Worm (Caenorhabditis elegans) whole organism, young adult: ENCODE results near the gene F18E9.7.
A peak's percentile ranks its signal among the peaks of the same experiment; 100 is the strongest.

Experiments
- B0035.1 ChIP-seq: sonication (generic microtip); optimal IDR thresholded peaks from 2 replicates; lab custom pipeline; 2016; ENCODE audit warnings: missing genetic modification characterization, mild to moderate bottlenecking, missing compliant biosample characterization, missing genotype, missing genetic modification reagents
- B0336.3 ChIP-seq: fragments of 200-800 bp; sonication (Bioruptor generic); IDR thresholded peaks from 2 replicates; pipeline ENCODE4 v1.3.6; 2022; ENCODE audit warnings: missing genetic modification characterization, missing compliant biosample characterization
- D2030.7 ChIP-seq: fragments of 200-800 bp; sonication (Bioruptor generic); IDR thresholded peaks from 2 replicates; pipeline ENCODE4 v1.3.6; 2022; ENCODE audit warnings: missing genetic modification reagents, missing genetic modification characterization, missing compliant biosample characterization
- F10E7.11 ChIP-seq: sonication (generic microtip); optimal IDR thresholded peaks from 2 replicates; lab custom pipeline; 2017; ENCODE audit warnings: mild to moderate bottlenecking, missing genetic modification characterization, moderate library complexity, missing compliant biosample characterization
- F22D6.2 ChIP-seq: sonication (generic microtip); optimal IDR thresholded peaks from 2 replicates; lab custom pipeline; 2016; ENCODE audit warnings: mild to moderate bottlenecking, missing genetic modification characterization, missing compliant biosample characterization
- F55B11.4 ChIP-seq: sonication (generic microtip); optimal IDR thresholded peaks from 2 replicates; lab custom pipeline; 2016; ENCODE audit warnings: missing compliant biosample characterization, missing genetic modification characterization, borderline replicate concordance; ENCODE audit not compliant: insufficient read depth
- K11D2.4 ChIP-seq: fragments of 200-800 bp; sonication (Bioruptor generic); IDR thresholded peaks from 2 replicates; pipeline ENCODE4 v1.3.6; 2022; ENCODE audit warnings: missing genetic modification reagents, missing genetic modification characterization, missing compliant biosample characterization
- Y53F4B.3 ChIP-seq: fragments of 200-800 bp; sonication (Bioruptor generic); IDR thresholded peaks from 2 replicates; pipeline ENCODE4 v1.3.6; 2022; ENCODE audit warnings: missing genetic modification reagents, missing genetic modification characterization, missing compliant biosample characterization
- atf-7 ChIP-seq: sonication (generic microtip); optimal IDR thresholded peaks from 2 replicates; lab custom pipeline; 2017; ENCODE audit warnings: mild to moderate bottlenecking, missing genetic modification characterization, missing compliant biosample characterization
- athp-1 ChIP-seq: sonication (generic microtip); optimal IDR thresholded peaks from 2 replicates; lab custom pipeline; 2017; ENCODE audit warnings: mild to moderate bottlenecking, missing genetic modification characterization, missing compliant biosample characterization
- attf-3 ChIP-seq: fragments of 200-800 bp; sonication (Bioruptor generic); conservative IDR thresholded peaks from 2 replicates; pipeline ENCODE4 v1.3.6; 2022; ENCODE audit warnings: missing genetic modification reagents, missing genetic modification characterization, missing compliant biosample characterization
- ccch-3 ChIP-seq: fragments of 200-800 bp; sonication (Bioruptor generic); optimal IDR thresholded peaks from 2 replicates; lab custom pipeline; 2018; ENCODE audit warnings: mild to moderate bottlenecking, missing genetic modification characterization, missing compliant biosample characterization
- cebp-1 ChIP-seq, 2 experiments: fragments of 200-800 bp in 1 of 2; sonication (Bioruptor generic) in 1 of 2; sonication (generic microtip) in 1 of 2; IDR thresholded peaks in 1 of 2; optimal IDR thresholded peaks in 1 of 2; 2 replicates each; pipeline versions ENCODE4 v1.3.6 to Lab custom; 2017 to 2022; ENCODE audit warnings: missing compliant biosample characterization in 2 of 2, missing genetic modification characterization in 2 of 2, mild to moderate bottlenecking in 1 of 2, missing genetic modification reagents in 1 of 2, moderate library complexity in 1 of 2
- ceh-27 ChIP-seq: fragments of 200-800 bp; sonication (Bioruptor generic); optimal IDR thresholded peaks from 2 replicates; lab custom pipeline; 2018; ENCODE audit warnings: mild to moderate bottlenecking, missing genetic modification characterization, moderate library complexity, missing compliant biosample characterization
- ceh-40 ChIP-seq: fragments of 200-800 bp; sonication (Bioruptor generic); IDR thresholded peaks from 2 replicates; pipeline ENCODE4 v1.3.6; 2022; ENCODE audit warnings: missing genetic modification characterization, missing compliant biosample characterization
- dox-1 ChIP-seq: fragments of 200-800 bp; sonication (Bioruptor generic); IDR thresholded peaks from 2 replicates; pipeline ENCODE4 v1.3.6; 2022; ENCODE audit warnings: missing genetic modification reagents, missing genetic modification characterization, missing compliant biosample characterization
- dpl-1 ChIP-seq: fragments of 150-350 bp; optimal IDR thresholded peaks from 2 replicates; lab custom pipeline; 2014; ENCODE audit warnings: missing biosample characterization, missing genetic modification reagents, missing genetic modification characterization
- fkh-3 ChIP-seq: sonication (generic microtip); optimal IDR thresholded peaks from 2 replicates; lab custom pipeline; 2016; ENCODE audit warnings: mild to moderate bottlenecking, missing genetic modification characterization, missing compliant biosample characterization
- gei-17 ChIP-seq: fragments of 200-800 bp; sonication (Bioruptor generic); optimal IDR thresholded peaks from 2 replicates; lab custom pipeline; 2018; ENCODE audit warnings: mild to moderate bottlenecking, missing genetic modification characterization, missing compliant biosample characterization
- hsf-1 ChIP-seq: fragments of 200-800 bp; sonication (Bioruptor generic); IDR thresholded peaks from 2 replicates; pipeline ENCODE4 v1.3.6; 2022; ENCODE audit warnings: missing genetic modification reagents, missing genetic modification characterization, missing compliant biosample characterization
- let-526 ChIP-seq: fragments of 200-800 bp; sonication (Bioruptor generic); IDR thresholded peaks from 2 replicates; pipeline ENCODE4 v1.3.6; 2022; ENCODE audit warnings: missing genetic modification reagents, missing genetic modification characterization, missing compliant biosample characterization
- let-607 ChIP-seq, 2 experiments: fragments of 200-800 bp in 1 of 2; sonication (Bioruptor generic) in 1 of 2; sonication (generic microtip) in 1 of 2; optimal IDR thresholded peaks; 2 replicates each; lab custom pipeline; 2016 to 2018; ENCODE audit warnings: mild to moderate bottlenecking in 2 of 2, missing compliant biosample characterization in 2 of 2, missing genetic modification characterization in 2 of 2, moderate library complexity in 2 of 2, missing genotype in 1 of 2
- lin-26 ChIP-seq: fragments of 200-800 bp; sonication (Bioruptor generic); IDR thresholded peaks from 2 replicates; pipeline ENCODE4 v1.3.6; 2022; ENCODE audit warnings: missing genetic modification reagents, missing genetic modification characterization, missing compliant biosample characterization
- lin-35 ChIP-seq, 3 experiments: fragments of 150-350 bp in 2 of 3; sonication (generic microtip) in 1 of 3; optimal IDR thresholded peaks; 2 replicates each; lab custom pipeline; 2014 to 2018; ENCODE audit warnings: missing biosample characterization in 3 of 3, missing genetic modification characterization in 3 of 3, missing genetic modification reagents in 3 of 3
- lin-40 ChIP-seq: sonication (generic microtip); optimal IDR thresholded peaks from 2 replicates; lab custom pipeline; 2016; ENCODE audit warnings: missing genetic modification characterization, mild to moderate bottlenecking, missing compliant biosample characterization, missing genotype, missing genetic modification reagents
- lin-54 ChIP-seq: fragments of 200-800 bp; sonication (Bioruptor generic); optimal IDR thresholded peaks from 2 replicates; lab custom pipeline; 2018; ENCODE audit warnings: mild to moderate bottlenecking, missing genetic modification characterization, missing compliant biosample characterization
- madf-10 ChIP-seq: sonication (generic microtip); optimal IDR thresholded peaks from 2 replicates; lab custom pipeline; 2016; ENCODE audit warnings: mild to moderate bottlenecking, missing genetic modification characterization, missing compliant biosample characterization
- mel-28 ChIP-seq: sonication (generic microtip); optimal IDR thresholded peaks from 2 replicates; lab custom pipeline; 2016; ENCODE audit warnings: borderline replicate concordance, mild to moderate bottlenecking, missing genetic modification characterization, missing compliant biosample characterization
- nfyb-1 ChIP-seq: fragments of 200-800 bp; sonication (Bioruptor generic); IDR thresholded peaks from 2 replicates; pipeline ENCODE4 v1.3.6; 2022; ENCODE audit warnings: missing genetic modification reagents, missing genetic modification characterization, missing compliant biosample characterization
- nhr-27 ChIP-seq: fragments of 200-800 bp; sonication (Bioruptor generic); optimal IDR thresholded peaks from 2 replicates; lab custom pipeline; 2018; ENCODE audit warnings: mild to moderate bottlenecking, missing genetic modification characterization, moderate library complexity, missing compliant biosample characterization
- nhr-80 ChIP-seq: sonication (generic microtip); optimal IDR thresholded peaks from 2 replicates; lab custom pipeline; 2016; ENCODE audit warnings: missing genetic modification characterization, missing compliant biosample characterization
- nhr-90 ChIP-seq: sonication (generic microtip); optimal IDR thresholded peaks from 2 replicates; lab custom pipeline; 2016; ENCODE audit warnings: missing genotype, mild to moderate bottlenecking, missing genetic modification characterization, missing compliant biosample characterization
- pbrm-1 ChIP-seq: fragments of 200-800 bp; sonication (Bioruptor generic); IDR thresholded peaks from 2 replicates; pipeline ENCODE4 v1.3.6; 2022; ENCODE audit warnings: missing genetic modification reagents, missing genetic modification characterization, missing compliant biosample characterization
- rpc-1 ChIP-seq, 2 experiments: fragments of 150-350 bp in 1 of 2; sonication (generic microtip) in 1 of 2; optimal IDR thresholded peaks; 2 replicates each; lab custom pipeline; 2014 to 2018; ENCODE audit warnings: missing biosample characterization in 1 of 2, missing genetic modification characterization in 1 of 2, missing genetic modification reagents in 1 of 2, missing genotype in 1 of 2
- snpc-1.1 ChIP-seq: sonication (generic microtip); optimal IDR thresholded peaks from 2 replicates; lab custom pipeline; 2017; ENCODE audit warnings: missing genetic modification characterization, mild to moderate bottlenecking, missing compliant biosample characterization, antibody characterized with exemption, moderate library complexity, missing genotype, missing genetic modification reagents; ENCODE audit not compliant: insufficient read depth
- somi-1 ChIP-seq: fragments of 200-800 bp; sonication (Bioruptor generic); optimal IDR thresholded peaks from 2 replicates; lab custom pipeline; 2018; ENCODE audit warnings: mild to moderate bottlenecking, missing genetic modification characterization, missing compliant biosample characterization
- tlf-1 ChIP-seq: fragments of 200-800 bp; sonication (Bioruptor generic); optimal IDR thresholded peaks from 2 replicates; lab custom pipeline; 2018; ENCODE audit warnings: mild to moderate bottlenecking, missing genetic modification characterization, missing compliant biosample characterization
- unc-130 ChIP-seq: sonication (generic microtip); optimal IDR thresholded peaks from 2 replicates; lab custom pipeline; 2016; ENCODE audit warnings: missing genetic modification reagents, missing genetic modification characterization, missing compliant biosample characterization
- zfh-2 ChIP-seq: fragments of 200-800 bp; sonication (Bioruptor generic); conservative IDR thresholded peaks from 2 replicates; pipeline ENCODE4 v1.3.6; 2022; ENCODE audit warnings: missing genetic modification reagents, missing genetic modification characterization, missing compliant biosample characterization
- zim-3 ChIP-seq: sonication (generic microtip); optimal IDR thresholded peaks from 2 replicates; lab custom pipeline; 2017; ENCODE audit warnings: mild to moderate bottlenecking, missing genetic modification characterization, moderate library complexity, missing compliant biosample characterization
- ztf-28 ChIP-seq: fragments of 200-800 bp; sonication (Bioruptor generic); IDR thresholded peaks from 2 replicates; pipeline ENCODE4 v1.3.6; 2022; ENCODE audit warnings: missing genetic modification reagents, missing genetic modification characterization, missing compliant biosample characterization
- ztf-3 ChIP-seq: fragments of 200-800 bp; sonication (Bioruptor generic); optimal IDR thresholded peaks from 2 replicates; lab custom pipeline; 2018; ENCODE audit warnings: mild to moderate bottlenecking, missing genetic modification characterization, missing compliant biosample characterization

Gene F18E9.7

ce11 chrX:8550099-8550498 lies 47.4 kb downstream of the F18E9.7 start (continued):
- no peak for TF ChIP-seq lin-35 (GFP tag; optimal IDR thresholded peaks at IDR 0.05; lab: Kevin White, UChicago)
- peak; percentile 29 for TF ChIP-seq gei-17 (GFP tag; lab: Kevin White, UChicago)
- TF ChIP-seq zfh-2 = 0 out of 2 replicates have a peak, but pooled peaks have one; percentile 21

DNA sequence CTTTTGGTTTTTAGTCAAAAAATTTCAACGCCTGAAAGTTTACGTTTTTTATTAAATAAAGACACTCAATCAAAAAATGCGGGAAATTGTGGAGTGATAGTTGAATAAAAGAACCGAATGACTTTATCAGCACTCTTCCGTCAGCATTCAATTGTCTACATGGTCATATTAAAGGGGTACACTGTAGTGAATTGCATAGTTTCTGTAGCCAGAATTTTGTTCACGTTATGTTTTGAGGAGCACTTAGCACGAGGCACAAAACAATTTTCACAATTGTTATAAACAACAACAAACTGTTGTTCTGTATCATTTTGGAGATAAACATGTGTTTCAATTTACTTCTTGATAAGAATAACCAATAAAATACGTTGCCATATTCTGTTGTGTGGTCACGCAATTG lies 48.5 kb downstream of the F18E9.7 start, which contains the start of gene D2021.4:
Gene D2021.4, minus strand, starts transcription at position 48 of the 400 bp plus-strand sequence.
- TF ChIP-seq fkh-3 (tag; lab: Kevin White, UChicago) (no peak), nhr-80 (peak; percentile 90), D2030.7 (GFP tag; lab: Robert Waterston, UW) (no peak), lin-35 (GFP tag; optimal IDR thresholded peaks at IDR 0.05; lab: Kevin White, UChicago) (no peak), hsf-1 (GFP tag; lab: Robert Waterston, UW) (no peak), dox-1 (GFP tag; lab: Robert Waterston, UW) (no peak), mel-28 (tag; lab: Kevin White, UChicago) (no peak), pbrm-1 (GFP tag; lab: Robert Waterston, UW) (no peak), rpc-1 (optimal IDR thresholded peaks at IDR 0.05; lab: Kevin White, UChicago) (no peak), rpc-1 (tag; optimal IDR thresholded peaks at IDR 0.05; lab: Kevin White, UChicago) (no peak), cebp-1 (GFP tag; IDR thresholded peaks at IDR 0.05; lab: Robert Waterston, UW) (no peak), cebp-1 (tag; optimal IDR thresholded peaks at IDR 0.05; lab: Kevin White, UChicago) (peak; percentile 28), F22D6.2 (tag; lab: Kevin White, UChicago) (no peak)
- TF ChIP-seq, all 124 proteins: peak for 2

DNA sequence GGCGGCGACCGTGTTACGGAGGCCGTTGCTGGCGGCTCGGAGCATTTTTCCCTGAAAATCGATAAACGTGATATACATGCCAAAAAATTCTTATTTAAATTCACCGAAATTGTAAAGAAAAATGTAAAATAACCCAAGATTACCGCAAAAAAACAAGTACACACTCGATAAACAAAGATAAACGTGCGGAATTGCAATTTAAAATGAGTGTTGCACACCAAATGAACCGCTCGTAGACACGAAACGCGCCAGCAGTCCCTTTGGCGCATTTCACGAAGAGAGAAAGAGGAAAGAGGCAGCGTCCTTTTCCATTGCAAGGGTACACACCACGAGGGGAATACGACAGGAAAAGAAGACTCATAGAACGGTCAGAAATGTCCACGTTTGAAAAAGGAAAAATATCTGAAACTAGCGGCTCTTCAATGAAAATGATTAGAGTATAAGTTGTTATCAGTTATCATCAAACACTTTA lies 51.5 kb downstream of the F18E9.7 start, which contains the start of gene sdha-1:
Gene sdha-1, minus strand, starts transcription at position 51 of the 472 bp plus-strand sequence.
- TF ChIP-seq lin-40 (tag; lab: Kevin White, UChicago) = peak; percentile 83
- peak; percentile 56 for TF ChIP-seq madf-10 (tag; lab: Kevin White, UChicago)
- no peak for TF ChIP-seq zim-3
- peak; percentile 63; the same call in 1 of the 2 replicates for TF ChIP-seq lin-26 (GFP tag; lab: Robert Waterston, UW)
- no peak for TF ChIP-seq ztf-28 (GFP tag; lab: Robert Waterston, UW)
- TF ChIP-seq ccch-3 (GFP tag; lab: Kevin White, UChicago) = no peak
- TF ChIP-seq pbrm-1 (GFP tag; lab: Robert Waterston, UW) = peak; percentile 53; the same call in 1 of the 2 replicates
- TF ChIP-seq let-607 (tag; optimal IDR thresholded peaks at IDR 0.05; lab: Kevin White, UChicago) = peak in 1 of 2 experiments; percentile 35
- TF ChIP-seq nhr-80 = peak; percentile 94
- TF ChIP-seq attf-3 (GFP tag; lab: Robert Waterston, UW) = 0 out of 2 replicates have a peak, but pooled peaks have one; percentile 19
- no peak for TF ChIP-seq snpc-1.1 (tag; lab: Kevin White, UChicago)
- no peak for TF ChIP-seq dpl-1 (GFP tag; lab: Kevin White, UChicago)
- TF ChIP-seq Y53F4B.3 = no peak
- no peak for TF ChIP-seq nhr-27
- no peak for TF ChIP-seq ztf-3 (GFP tag; lab: Kevin White, UChicago)
- TF ChIP-seq atf-7 (tag; lab: Kevin White, UChicago) = peak; percentile 37
- peak; percentile 83 for TF ChIP-seq ceh-27 (GFP tag; lab: Kevin White, UChicago)
- peak; percentile 69 for TF ChIP-seq B0336.3 (GFP tag; lab: Robert Waterston, UW)
- TF ChIP-seq F10E7.11 (tag; lab: Kevin White, UChicago) = no peak
- no peak for TF ChIP-seq F55B11.4 (tag; lab: Kevin White, UChicago)
- TF ChIP-seq athp-1 (tag; lab: Kevin White, UChicago) = peak; percentile 21
- peak; percentile 40 for TF ChIP-seq tlf-1 (GFP tag; lab: Kevin White, UChicago)
- TF ChIP-seq nfyb-1 (GFP tag; lab: Robert Waterston, UW) = peak; percentile 19; the same call in 1 of the 2 replicates
- TF ChIP-seq zfh-2 = peak; percentile 76; the same call in 1 of the 2 replicates
- TF ChIP-seq unc-130 (GFP tag; lab: Kevin White, UChicago) = no peak
- peak; percentile 78 for TF ChIP-seq K11D2.4 (GFP tag; lab: Robert Waterston, UW)
- peak; percentile 59; the same call in 1 of the 2 replicates for TF ChIP-seq let-526 (GFP tag; lab: Robert Waterston, UW)
- no peak for TF ChIP-seq ceh-40 (GFP tag; lab: Robert Waterston, UW)
- TF ChIP-seq lin-35 (GFP tag; optimal IDR thresholded peaks at IDR 0.05; lab: Kevin White, UChicago) = peak in 1 of 3 experiments; percentile 60
- TF ChIP-seq somi-1 (GFP tag; lab: Kevin White, UChicago) = peak; percentile 70
- no peak for TF ChIP-seq B0035.1 (tag; lab: Kevin White, UChicago)
- TF ChIP-seq nhr-90 (tag; lab: Kevin White, UChicago) = peak; percentile 41
- TF ChIP-seq lin-54 (GFP tag; lab: Kevin White, UChicago) = peak; percentile 41
